Worm (Caenorhabditis elegans): ENCODE data around the gene zig-8.

The zig-8 gene

DNA sequence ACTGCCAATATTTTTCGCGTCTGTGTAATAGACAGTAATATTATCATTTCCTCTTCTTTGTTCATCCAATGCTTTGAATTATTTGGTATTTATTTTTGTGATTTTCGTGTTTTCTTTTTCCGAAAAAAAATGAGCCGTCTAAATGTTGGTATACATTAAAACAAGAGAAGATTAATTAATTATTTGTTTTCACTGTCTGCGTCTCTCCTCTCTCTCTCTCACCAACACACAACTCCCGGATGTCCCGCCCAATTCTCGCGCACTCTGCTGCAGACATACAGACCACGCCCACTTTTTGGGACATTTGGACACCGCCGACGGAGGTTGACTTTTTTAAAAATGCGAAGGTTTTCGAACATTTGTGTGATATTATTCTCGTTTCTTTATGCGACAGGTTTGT is at the start of gene zig-8:
Gene zig-8 (plus strand): TSS at position 301 of the 400 bp plus-strand sequence.
- TF ChIP-seq ets-7 (tag; optimal IDR thresholded peaks at IDR 0.05) (no peak), F13C5.2 (tag; optimal IDR thresholded peaks at IDR 0.05) (no peak), hmg-4 (GFP tag; optimal IDR thresholded peaks at IDR 0.05) (no peak), ceh-36 (tag; optimal IDR thresholded peaks at IDR 0.05) (no peak), aly-1 (tag; optimal IDR thresholded peaks at IDR 0.05) (no peak), ama-1 (optimal IDR thresholded peaks at IDR 0.05) (no peak)

DNA sequence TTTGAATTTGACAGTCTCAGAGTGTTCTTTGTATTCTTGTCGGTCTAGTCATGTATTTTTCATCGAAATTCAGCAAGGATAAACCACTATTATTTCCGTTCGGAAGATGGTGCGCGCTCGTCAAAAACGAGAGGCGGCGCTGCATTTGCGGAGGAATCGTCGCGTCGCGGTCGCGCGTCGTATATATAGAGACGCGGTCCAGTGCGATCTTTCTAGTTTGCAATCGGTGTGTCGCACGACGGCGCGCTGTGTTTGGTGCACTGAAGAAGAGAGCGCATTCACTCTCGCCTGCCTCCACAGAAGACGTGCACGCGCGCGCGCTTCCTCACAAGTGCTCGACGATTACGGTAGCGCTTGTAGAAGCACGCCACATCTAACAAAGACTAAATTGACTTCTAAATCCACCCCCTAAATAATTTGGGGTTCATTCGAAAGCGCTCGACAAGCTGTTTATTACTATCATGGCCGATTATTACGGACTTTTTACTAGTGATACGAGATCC is 49.0 kb upstream of the zig-8 start, which contains the start of gene Y39E4B.6:
Gene Y39E4B.6 (plus strand): TSS at position 209 of the 503 bp plus-strand sequence.
- TF ChIP-seq ets-7 (tag; optimal IDR thresholded peaks at IDR 0.05) (peak; percentile 2), tra-4 (tag; optimal IDR thresholded peaks at IDR 0.05) (peak; percentile 66), ama-1 (optimal IDR thresholded peaks at IDR 0.05) (peak; percentile 80), ceh-13 (GFP tag; optimal IDR thresholded peaks at IDR 0.05) (peak; percentile 11), B0310.2 (tag; optimal IDR thresholded peaks at IDR 0.05) (peak; percentile 72), hmbx-1 (tag; optimal IDR thresholded peaks at IDR 0.05) (peak; percentile 69), pes-1 (GFP tag; IDR thresholded peaks at IDR 0.05) (peak; percentile 73), ceh-36 (tag; optimal IDR thresholded peaks at IDR 0.05) (peak; percentile 29), hmg-4 (GFP tag; optimal IDR thresholded peaks at IDR 0.05) (peak; percentile 96), scrt-1 (GFP tag; IDR thresholded peaks at IDR 0.05) (peak; percentile 66; the same call in 1 of the 2 replicates), aly-1 (tag; optimal IDR thresholded peaks at IDR 0.05) (no peak), tbx-37 (GFP tag; conservative IDR thresholded peaks at IDR 0.05) (no peak), hnd-1 (tag; optimal IDR thresholded peaks at IDR 0.05) (peak; percentile 17), flt-1 (GFP tag; IDR thresholded peaks at IDR 0.05) (peak; percentile 66), sea-1 (GFP tag; conservative IDR thresholded peaks at IDR 0.05) (peak; percentile 81), F13C5.2 (tag; optimal IDR thresholded peaks at IDR 0.05) (peak; percentile 98), tbx-11 (GFP tag; IDR thresholded peaks at IDR 0.05) (no peak)

DNA sequence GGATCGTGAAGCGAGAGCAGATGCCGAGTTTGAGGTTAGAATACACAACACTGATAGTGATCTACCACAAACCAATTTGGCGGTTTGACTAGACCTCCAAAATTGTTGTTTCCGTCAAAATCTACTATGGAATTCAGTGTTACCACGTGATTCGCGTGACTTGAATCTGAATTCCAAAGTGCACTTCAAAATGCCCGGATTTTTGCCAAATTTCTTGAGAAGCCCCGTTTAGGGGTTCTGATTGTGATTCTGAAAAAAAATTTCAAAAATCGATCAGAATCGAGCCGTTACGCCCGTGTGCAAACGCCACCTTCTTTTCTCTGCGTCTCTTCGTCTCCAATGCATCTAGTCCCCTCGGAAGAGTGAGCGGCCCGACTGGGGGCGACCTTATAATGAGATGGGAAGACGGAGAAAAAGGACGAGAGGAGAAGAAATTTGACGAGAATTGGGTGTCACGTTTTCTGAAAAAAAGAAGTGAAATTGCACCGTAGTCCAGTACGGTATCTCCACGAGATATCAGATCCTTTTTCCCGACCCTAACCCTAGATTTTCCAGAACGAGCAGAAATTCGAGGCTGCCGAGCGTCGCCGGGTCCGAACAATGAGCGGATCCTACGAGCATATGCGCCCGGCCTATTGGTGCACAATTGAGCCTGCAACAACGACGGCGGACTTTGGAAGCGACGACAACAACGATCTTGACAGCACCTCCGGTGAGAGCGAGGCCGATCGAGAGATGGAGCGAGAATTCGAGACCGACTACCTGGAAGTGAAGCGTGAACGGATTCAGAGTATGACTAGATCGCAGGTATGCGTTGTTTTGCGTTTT is 48.0 kb upstream of the zig-8 start:
- TF ChIP-seq sea-1 (GFP tag; conservative IDR thresholded peaks at IDR 0.05) (peak; percentile 12; the same call in 1 of the 2 replicates), tbx-37 (GFP tag; conservative IDR thresholded peaks at IDR 0.05) (0 out of 2 replicates have a peak, but pooled peaks have one; percentile 28), pes-1 (GFP tag; IDR thresholded peaks at IDR 0.05) (0 out of 2 replicates have a peak, but pooled peaks have one; percentile 6), tra-4 (tag; optimal IDR thresholded peaks at IDR 0.05) (no peak), ama-1 (optimal IDR thresholded peaks at IDR 0.05) (peak; percentile 4)

DNA sequence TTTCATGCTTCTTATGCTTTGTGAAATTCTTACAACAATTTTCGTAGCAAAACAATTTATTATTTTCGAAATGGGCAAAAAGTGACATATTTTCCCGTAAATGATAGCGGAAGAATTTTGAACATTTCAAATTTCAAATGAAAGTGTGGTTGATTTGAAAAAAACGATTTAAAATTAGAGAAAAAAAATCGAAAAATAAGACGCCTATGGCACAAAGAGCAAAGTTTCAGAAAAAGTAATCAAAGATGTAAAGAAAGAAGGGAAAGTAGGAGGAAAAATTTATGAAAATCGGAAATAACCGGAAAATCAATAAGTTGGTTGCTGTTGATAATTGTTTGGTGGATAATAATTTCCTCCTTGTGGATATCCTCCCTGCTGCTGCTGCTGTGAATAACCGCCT is 32.2 kb upstream of the zig-8 start:
- no peak for TF ChIP-seq hmg-4 (GFP tag; optimal IDR thresholded peaks at IDR 0.05)
- TF ChIP-seq flt-1 (GFP tag; IDR thresholded peaks at IDR 0.05): no peak
- no peak for TF ChIP-seq tbx-37 (GFP tag; conservative IDR thresholded peaks at IDR 0.05)
- no peak for TF ChIP-seq F13C5.2 (tag; optimal IDR thresholded peaks at IDR 0.05)
- TF ChIP-seq scrt-1 (GFP tag; IDR thresholded peaks at IDR 0.05): no peak
- no peak for TF ChIP-seq pes-1 (GFP tag; IDR thresholded peaks at IDR 0.05)
- no peak for TF ChIP-seq aly-1 (tag; optimal IDR thresholded peaks at IDR 0.05)
- no peak for TF ChIP-seq hnd-1 (tag; optimal IDR thresholded peaks at IDR 0.05)
- no peak for TF ChIP-seq B0310.2 (tag; optimal IDR thresholded peaks at IDR 0.05)
- no peak for TF ChIP-seq ama-1 (optimal IDR thresholded peaks at IDR 0.05)
- no peak for TF ChIP-seq tra-4 (tag; optimal IDR thresholded peaks at IDR 0.05)
- no peak for TF ChIP-seq ceh-13 (GFP tag; optimal IDR thresholded peaks at IDR 0.05)
- no peak for TF ChIP-seq tbx-11 (GFP tag; IDR thresholded peaks at IDR 0.05)
- TF ChIP-seq sea-1 (GFP tag; conservative IDR thresholded peaks at IDR 0.05): no peak
- no peak for TF ChIP-seq ceh-36 (tag; optimal IDR thresholded peaks at IDR 0.05)

DNA sequence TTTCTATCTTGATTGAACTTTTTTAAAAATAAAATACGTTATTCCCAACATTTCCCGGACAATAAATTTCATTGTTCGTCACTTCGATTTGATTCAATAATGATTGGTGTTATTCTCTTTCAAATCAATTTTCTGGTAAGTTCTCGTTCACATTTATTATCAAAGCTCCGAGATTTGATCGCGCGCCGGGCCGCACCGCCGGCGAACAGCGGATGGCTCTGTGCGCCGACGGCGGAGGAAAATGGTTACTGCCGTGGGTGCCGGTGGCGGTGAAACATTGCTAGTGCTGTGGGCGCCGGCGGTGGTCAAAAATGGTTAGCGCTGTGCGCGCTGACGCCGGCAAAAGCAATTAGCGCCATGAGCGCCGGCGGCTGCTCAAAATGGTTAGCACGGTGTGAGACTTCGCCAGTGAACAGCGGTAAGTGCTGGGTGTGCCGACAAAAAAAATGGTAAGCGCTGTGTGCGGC is 28.5 kb upstream of the zig-8 start, which contains the start of gene Y39E4B.13:
Gene Y39E4B.13 (plus strand): TSS at position 51 of the 467 bp plus-strand sequence.
- TF ChIP-seq aly-1 (tag; optimal IDR thresholded peaks at IDR 0.05): no peak
- TF ChIP-seq ceh-13 (GFP tag; optimal IDR thresholded peaks at IDR 0.05): no peak
- no peak for TF ChIP-seq hmg-4 (GFP tag; optimal IDR thresholded peaks at IDR 0.05)
- no peak for TF ChIP-seq ama-1 (optimal IDR thresholded peaks at IDR 0.05)
- TF ChIP-seq hmbx-1 (tag; optimal IDR thresholded peaks at IDR 0.05): no peak
- TF ChIP-seq B0310.2 (tag; optimal IDR thresholded peaks at IDR 0.05): no peak
- TF ChIP-seq sea-1 (GFP tag; conservative IDR thresholded peaks at IDR 0.05): no peak
- no peak for TF ChIP-seq ceh-36 (tag; optimal IDR thresholded peaks at IDR 0.05)
- TF ChIP-seq pes-1 (GFP tag; IDR thresholded peaks at IDR 0.05): no peak
- TF ChIP-seq scrt-1 (GFP tag; IDR thresholded peaks at IDR 0.05): no peak
- no peak for TF ChIP-seq ets-7 (tag; optimal IDR thresholded peaks at IDR 0.05)

- TF ChIP-seq F13C5.2 (tag; optimal IDR thresholded peaks at IDR 0.05) (no peak), aly-1 (tag; optimal IDR thresholded peaks at IDR 0.05) (peak; percentile 18), ceh-36 (tag; optimal IDR thresholded peaks at IDR 0.05) (no peak)
Measured at ce11 chrIII:13092352-13092751, 27.3 kb upstream of the zig-8 start.

- TF ChIP-seq F13C5.2 (tag; optimal IDR thresholded peaks at IDR 0.05): no peak
- no peak for TF ChIP-seq ceh-13 (GFP tag; optimal IDR thresholded peaks at IDR 0.05)
- TF ChIP-seq tbx-37 (GFP tag; conservative IDR thresholded peaks at IDR 0.05): no peak
- no peak for TF ChIP-seq ets-7 (tag; optimal IDR thresholded peaks at IDR 0.05)
- TF ChIP-seq scrt-1 (GFP tag; IDR thresholded peaks at IDR 0.05): no peak
- no peak for TF ChIP-seq tra-4 (tag; optimal IDR thresholded peaks at IDR 0.05)
- no peak for TF ChIP-seq sea-1 (GFP tag; conservative IDR thresholded peaks at IDR 0.05)
- TF ChIP-seq pes-1 (GFP tag; IDR thresholded peaks at IDR 0.05): no peak
- TF ChIP-seq B0310.2 (tag; optimal IDR thresholded peaks at IDR 0.05): no peak
- no peak for TF ChIP-seq tbx-11 (GFP tag; IDR thresholded peaks at IDR 0.05)
- no peak for TF ChIP-seq aly-1 (tag; optimal IDR thresholded peaks at IDR 0.05)
- TF ChIP-seq hnd-1 (tag; optimal IDR thresholded peaks at IDR 0.05): no peak
- no peak for TF ChIP-seq hmbx-1 (tag; optimal IDR thresholded peaks at IDR 0.05)
Measured at ce11 chrIII:13099190-13099875, 20.3 kb upstream of the zig-8 start, which contains the start of gene pqn-83. TSS of gene pqn-83 (minus strand) at chrIII:13099461.

All from whole organism, early embryonic.